Worm (Caenorhabditis elegans) whole organism, L4 larva: ENCODE measurements around the gene fbxc-21.

Experiments used
- F26F4.8 ChIP-seq: fragments of 200-800 bp; sonication (Bioruptor generic); conservative IDR thresholded peaks from 2 replicates; pipeline ENCODE4 v1.3.6; 2022; ENCODE audit warnings: missing genetic modification characterization, missing compliant biosample characterization
- T20F7.1 ChIP-seq: fragments of 200-800 bp; sonication (Bioruptor generic); optimal IDR thresholded peaks from 2 replicates; lab custom pipeline; 2018; ENCODE audit warnings: mild to moderate bottlenecking, missing genetic modification characterization, missing compliant biosample characterization
- T26A8.4 ChIP-seq: fragments of 200-800 bp; sonication (Bioruptor generic); IDR thresholded peaks from 2 replicates; pipeline ENCODE4 v1.3.6; 2022; ENCODE audit warnings: missing genetic modification characterization, missing compliant biosample characterization
- ZK337.2 ChIP-seq: fragments of 200-800 bp; sonication (Bioruptor generic); IDR thresholded peaks from 2 replicates; pipeline ENCODE4 v1.3.6; 2022; ENCODE audit warnings: missing genetic modification reagents, missing genetic modification characterization, missing compliant biosample characterization
- aha-1 ChIP-seq: fragments of 150-350 bp; peaks from one replicate; lab custom pipeline; 2014; ENCODE audit warnings: missing biosample characterization, missing genetic modification characterization
- attf-4 ChIP-seq: sonication (generic microtip); optimal IDR thresholded peaks from 3 replicates; lab custom pipeline; 2017; ENCODE audit warnings: missing biosample characterization, missing genetic modification characterization
- ceh-20 ChIP-seq: fragments of 200-800 bp; sonication (Bioruptor generic); IDR thresholded peaks from 2 replicates; pipeline ENCODE4 v1.3.6; 2022; ENCODE audit warnings: missing genetic modification reagents, missing genetic modification characterization, missing compliant biosample characterization
- ceh-28 ChIP-seq: fragments of 150-350 bp; optimal IDR thresholded peaks from 2 replicates; lab custom pipeline; 2014; ENCODE audit warnings: missing biosample characterization, missing genetic modification reagents, missing genetic modification characterization
- ceh-32 ChIP-seq: sonication (generic microtip); optimal IDR thresholded peaks from 2 replicates; lab custom pipeline; 2016; ENCODE audit warnings: mild to moderate bottlenecking, missing genetic modification characterization, missing compliant biosample characterization; ENCODE audit not compliant: poor library complexity
- ceh-62 ChIP-seq: sonication (generic microtip); optimal IDR thresholded peaks from 2 replicates; lab custom pipeline; 2017; ENCODE audit warnings: missing biosample characterization, missing genetic modification characterization
- ctbp-1 ChIP-seq: fragments of 200-800 bp; sonication (Bioruptor generic); IDR thresholded peaks from 2 replicates; pipeline ENCODE4 v1.3.6; 2022; ENCODE audit warnings: missing genetic modification reagents, missing genetic modification characterization, missing compliant biosample characterization
- dve-1 ChIP-seq: sonication (generic microtip); optimal IDR thresholded peaks from 2 replicates; lab custom pipeline; 2017; ENCODE audit warnings: antibody characterized with exemption, mild to moderate bottlenecking, missing genetic modification characterization, missing compliant biosample characterization; ENCODE audit not compliant: insufficient read depth
- fkh-10 ChIP-seq: fragments of 150-350 bp; optimal IDR thresholded peaks from 2 replicates; lab custom pipeline; 2014; ENCODE audit warnings: missing biosample characterization, missing genetic modification reagents, missing genetic modification characterization
- hlh-11 ChIP-seq: fragments of 200-800 bp; sonication (Bioruptor generic); optimal IDR thresholded peaks from 2 replicates; lab custom pipeline; 2018; ENCODE audit warnings: mild to moderate bottlenecking, missing genetic modification characterization, missing compliant biosample characterization
- jun-1 ChIP-seq: fragments of 150-350 bp; optimal IDR thresholded peaks from 2 replicates; lab custom pipeline; 2014; ENCODE audit warnings: missing biosample characterization, missing genetic modification reagents, missing genetic modification characterization
- lin-38 ChIP-seq: fragments of 200-800 bp; sonication (Bioruptor generic); IDR thresholded peaks from 2 replicates; pipeline ENCODE4 v1.3.6; 2022; ENCODE audit warnings: missing genetic modification reagents, missing genetic modification characterization, missing compliant biosample characterization
- nhr-11 ChIP-seq: fragments of 150-350 bp; optimal IDR thresholded peaks from 2 replicates; lab custom pipeline; 2014; ENCODE audit warnings: missing biosample characterization, missing genetic modification characterization
- nhr-111 ChIP-seq: fragments of 200-800 bp; sonication (Bioruptor generic); optimal IDR thresholded peaks from 2 replicates; lab custom pipeline; 2018; ENCODE audit warnings: mild to moderate bottlenecking, missing genetic modification characterization, missing compliant biosample characterization
- nhr-41 ChIP-seq: fragments of 200-800 bp; sonication (Bioruptor generic); IDR thresholded peaks from 2 replicates; pipeline ENCODE4 v1.3.6; 2022; ENCODE audit warnings: missing genetic modification reagents, missing genetic modification characterization, missing compliant biosample characterization
- nhr-42 ChIP-seq: fragments of 200-800 bp; sonication (Bioruptor generic); IDR thresholded peaks from 2 replicates; pipeline ENCODE4 v1.3.6; 2022; ENCODE audit warnings: missing genetic modification characterization, missing compliant biosample characterization
- nhr-48 ChIP-seq: sonication (generic microtip); optimal IDR thresholded peaks from 2 replicates; lab custom pipeline; 2016; ENCODE audit warnings: mild to moderate bottlenecking, missing genetic modification characterization, missing compliant biosample characterization
- nhr-76 ChIP-seq: fragments of 150-350 bp; optimal IDR thresholded peaks from 2 replicates; lab custom pipeline; 2014; ENCODE audit warnings: missing biosample characterization, missing genetic modification characterization
- rbr-2 ChIP-seq: sonication (generic microtip); optimal IDR thresholded peaks from 2 replicates; lab custom pipeline; 2016; ENCODE audit warnings: missing genotype, missing genetic modification characterization, missing compliant biosample characterization
- set-16 ChIP-seq: fragments of 200-800 bp; sonication (Bioruptor generic); IDR thresholded peaks from 2 replicates; pipeline ENCODE4 v1.3.6; 2022; ENCODE audit warnings: missing genetic modification reagents, missing genetic modification characterization, missing compliant biosample characterization
- skn-1 ChIP-seq: fragments of 150-350 bp; optimal IDR thresholded peaks from 2 replicates; lab custom pipeline; 2014; ENCODE audit warnings: missing biosample characterization, missing genetic modification characterization
- snpc-4 ChIP-seq: fragments of 150-350 bp; optimal IDR thresholded peaks from 2 replicates; lab custom pipeline; 2014; ENCODE audit warnings: missing biosample characterization, missing genetic modification characterization
- spr-3 ChIP-seq: fragments of 200-800 bp; sonication (Bioruptor generic); optimal IDR thresholded peaks from 2 replicates; lab custom pipeline; 2018; ENCODE audit warnings: mild to moderate bottlenecking, missing genetic modification characterization, missing compliant biosample characterization
- tag-97 ChIP-seq: fragments of 200-800 bp; sonication (Bioruptor generic); IDR thresholded peaks from 2 replicates; pipeline ENCODE4 v1.3.6; 2022; ENCODE audit warnings: missing genetic modification characterization, missing compliant biosample characterization
- unc-130 ChIP-seq: sonication (generic microtip); optimal IDR thresholded peaks from 2 replicates; lab custom pipeline; 2016; ENCODE audit warnings: missing genetic modification reagents, missing genetic modification characterization, missing compliant biosample characterization
- unc-39 ChIP-seq: sonication (generic microtip); optimal IDR thresholded peaks from 2 replicates; lab custom pipeline; 2017; ENCODE audit warnings: missing biosample characterization, missing genetic modification characterization
- unc-62 ChIP-seq, 3 experiments: fragments of 150-350 bp in 1 of 3; sonication (generic microtip); optimal IDR thresholded peaks in 2 of 3; peaks in 1 of 3; 1 replicate in 1 of 3; 2 replicates in 2 of 3; lab custom pipeline; 2014 to 2017; ENCODE audit warnings: missing biosample characterization in 3 of 3, missing genetic modification characterization in 3 of 3, missing genetic modification reagents in 3 of 3, missing genotype in 1 of 3
- vab-7 ChIP-seq: fragments of 200-800 bp; sonication (Bioruptor generic); IDR thresholded peaks from 2 replicates; pipeline ENCODE4 v1.3.6; 2022; ENCODE audit warnings: missing genetic modification reagents, missing genetic modification characterization, missing compliant biosample characterization
- zag-1 ChIP-seq: fragments of 150-350 bp; optimal IDR thresholded peaks from 2 replicates; lab custom pipeline; 2014; ENCODE audit warnings: missing biosample characterization, missing genetic modification characterization
- zip-11 ChIP-seq: fragments of 200-800 bp; sonication (Bioruptor generic); IDR thresholded peaks from 2 replicates; pipeline ENCODE4 v1.3.6; 2022; ENCODE audit warnings: missing genetic modification characterization, missing compliant biosample characterization
- ztf-11 ChIP-seq: fragments of 150-350 bp; optimal IDR thresholded peaks from 2 replicates; lab custom pipeline; 2014; ENCODE audit warnings: missing biosample characterization, missing genetic modification characterization

The fbxc-21 gene

ce11 chrII:1728253-1728652 lies 35.5 kb upstream of the fbxc-21 start, which contains the start of gene btb-9 (continued):
- TF ChIP-seq zip-11 (GFP tag; lab: Robert Waterston, UW) (no peak), hlh-11 (tag; lab: Kevin White, UChicago) (peak; percentile 51), T26A8.4 (no peak), aha-1 (peak; percentile 9), set-16 (no peak), nhr-48 (tag; lab: Kevin White, UChicago) (no peak)

- TF ChIP-seq nhr-42 (GFP tag; lab: Robert Waterston, UW): no peak
- TF ChIP-seq nhr-41: no peak
- TF ChIP-seq attf-4 (tag; lab: Kevin White, UChicago): no peak
- peak; percentile 60 for TF ChIP-seq aha-1
- peak in 1 of 2 experiments; percentile 63 for TF ChIP-seq unc-62 (GFP tag; optimal IDR thresholded peaks at IDR 0.05 in 1 of 2; lab: Kevin White, UChicago)
- TF ChIP-seq unc-62 (tag; optimal IDR thresholded peaks at IDR 0.05; lab: Kevin White, UChicago): no peak
- TF ChIP-seq snpc-4 (tag; lab: Kevin White, UChicago): no peak
- TF ChIP-seq, all 104 proteins: peak for 2
Observed at ce11 chrII:1725735-1726134, 33.0 kb upstream of the fbxc-21 start, which contains the start of gene F45C12.17. Gene F45C12.17 (plus strand): TSS chrII:1726111.

- TF ChIP-seq unc-39 (no peak), ztf-11 (no peak), tag-97 (no peak), nhr-42 (GFP tag; lab: Robert Waterston, UW) (no peak), nhr-41 (no peak), jun-1 (tag; lab: Kevin White, UChicago) (no peak), F26F4.8 (GFP tag; lab: Robert Waterston, UW) (no peak), zag-1 (tag; lab: Kevin White, UChicago) (no peak), ZK337.2 (no peak), vab-7 (GFP tag; lab: Robert Waterston, UW) (no peak)
Observed at ce11 chrII:1724314-1724713, 31.6 kb upstream of the fbxc-21 start, which contains the start of gene fbxb-11. Gene fbxb-11 (plus strand): TSS chrII:1724614.

ce11 chrII:1722394-1722793 lies 29.7 kb upstream of the fbxc-21 start, which contains the start of the genes fbxb-5 and btb-8:
Gene fbxb-5 (minus strand): TSS chrII:1722494.
Gene btb-8 (plus strand): TSS chrII:1722770.
- no peak for TF ChIP-seq dve-1
- no peak for TF ChIP-seq ceh-28 (tag; lab: Kevin White, UChicago)
- TF ChIP-seq lin-38: no peak
- no peak for TF ChIP-seq fkh-10 (GFP tag; lab: Kevin White, UChicago)
- no peak for TF ChIP-seq rbr-2 (tag; lab: Kevin White, UChicago)
- TF ChIP-seq unc-130 (GFP tag; lab: Kevin White, UChicago): no peak
- no peak for TF ChIP-seq nhr-111 (GFP tag; lab: Kevin White, UChicago)
- no peak for TF ChIP-seq ceh-62 (tag; lab: Kevin White, UChicago)
- no peak for TF ChIP-seq skn-1 (tag; lab: Kevin White, UChicago)
- TF ChIP-seq tag-97: no peak
- TF ChIP-seq nhr-11: no peak
- TF ChIP-seq ceh-20 (GFP tag; lab: Robert Waterston, UW): no peak
- TF ChIP-seq nhr-76 (tag; lab: Kevin White, UChicago): no peak
- TF ChIP-seq spr-3 (GFP tag; lab: Kevin White, UChicago): no peak
- no peak for TF ChIP-seq ctbp-1 (GFP tag; lab: Robert Waterston, UW)
- TF ChIP-seq, all 104 proteins: peak for 0

ce11 chrII:1719153-1719552 lies 26.4 kb upstream of the fbxc-21 start, which contains the start of gene fbxb-48:
Gene fbxb-48 (minus strand): TSS chrII:1719253.
- TF ChIP-seq T20F7.1 (GFP tag; lab: Kevin White, UChicago) (no peak), nhr-111 (GFP tag; lab: Kevin White, UChicago) (no peak), ceh-32 (tag; lab: Kevin White, UChicago) (no peak)
